Fruit fly (Drosophila melanogaster): ENCODE measurements around the gene MICU1.

DNA sequence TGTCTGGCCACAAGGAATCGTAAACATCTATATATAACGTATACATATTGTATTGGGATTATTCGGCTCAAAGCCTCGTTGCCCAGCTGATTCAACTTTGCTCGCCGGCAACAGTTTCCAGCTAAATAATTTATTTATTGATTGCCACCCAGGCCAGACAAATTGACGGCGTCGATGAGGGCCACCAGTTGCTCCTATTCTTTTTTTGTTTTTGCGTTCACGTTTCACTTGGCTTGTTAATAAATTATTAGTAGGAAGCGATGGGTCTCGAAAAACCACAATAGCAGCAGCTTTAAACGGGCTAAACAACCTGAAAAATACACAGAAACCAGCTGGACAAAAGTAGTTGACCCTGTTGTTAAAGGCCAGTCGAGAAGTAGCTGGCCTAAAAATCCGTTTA lies 35.0 kb downstream of the MICU1 start:
- TF ChIP-seq insv (optimal IDR thresholded peaks at IDR 0.05): no peak
- no peak for TF ChIP-seq h (optimal IDR thresholded peaks at IDR 0.05)
